Fruit fly (Drosophila melanogaster) whole organism, embryonic: ENCODE results near the gene RpL4.
A peak's percentile ranks its signal among the peaks of the same experiment; 100 is the strongest.

Experiments
- CG10543 ChIP-seq: fragments of 200-800 bp; sonication (Bioruptor generic); optimal IDR thresholded peaks from 3 replicates; lab custom pipeline; 2017; ENCODE audit warnings: missing biosample characterization, mild to moderate bottlenecking, missing genetic modification characterization, moderate library complexity
- CG11093 ChIP-seq: fragments of 200-800 bp; sonication (Bioruptor generic); IDR thresholded peaks from 3 replicates; pipeline ENCODE4 v1.3.6; 2022; ENCODE audit warnings: missing biosample characterization, missing genetic modification characterization
- CG11695 ChIP-seq: fragments of 200-800 bp; sonication (Bioruptor generic); IDR thresholded peaks from 3 replicates; pipeline ENCODE4 v1.3.6; 2022; ENCODE audit warnings: missing biosample characterization, missing genetic modification characterization
- CG12071 ChIP-seq: fragments of 200-800 bp; sonication (Bioruptor generic); optimal IDR thresholded peaks from 3 replicates; lab custom pipeline; 2018; ENCODE audit warnings: missing biosample characterization, mild to moderate bottlenecking, missing genetic modification characterization
- CG12236 ChIP-seq: fragments of 200-800 bp; sonication (Bioruptor generic); optimal IDR thresholded peaks from 2 replicates; lab custom pipeline; 2016; ENCODE audit warnings: missing biosample characterization, missing genetic modification characterization
- CG15696 ChIP-seq: fragments of 200-800 bp; sonication (Bioruptor generic); optimal IDR thresholded peaks from 2 replicates; lab custom pipeline; 2019; ENCODE audit warnings: missing biosample characterization, mild to moderate bottlenecking, missing genetic modification characterization, moderate library complexity
- CG16863 ChIP-seq: fragments of 200-800 bp; sonication (Bioruptor generic); optimal IDR thresholded peaks from 3 replicates; lab custom pipeline; 2016; ENCODE audit warnings: missing biosample characterization, missing genetic modification characterization
- CG17328 ChIP-seq: fragments of 200-800 bp; sonication (Bioruptor generic); IDR thresholded peaks from 2 replicates; pipeline ENCODE4 v1.3.6; 2022; ENCODE audit warnings: missing biosample characterization, missing genetic modification characterization
- CG32772 ChIP-seq: fragments of 200-800 bp; sonication (Bioruptor generic); IDR thresholded peaks from 2 replicates; pipeline ENCODE4 v1.3.6; 2022; ENCODE audit warnings: missing biosample characterization, missing genetic modification characterization
- CG34224 ChIP-seq: fragments of 200-800 bp; sonication (Bioruptor generic); IDR thresholded peaks from 3 replicates; pipeline ENCODE4 v1.3.6; 2022; ENCODE audit warnings: missing biosample characterization, missing genetic modification characterization; ENCODE audit not compliant: partially characterized antibody
- CG6654 ChIP-seq: fragments of 200-800 bp; sonication (Bioruptor generic); optimal IDR thresholded peaks from 2 replicates; lab custom pipeline; 2017; ENCODE audit warnings: missing biosample characterization, mild to moderate bottlenecking, missing genetic modification characterization
- CG6765 ChIP-seq: fragments of 200-800 bp; sonication (Bioruptor generic); optimal IDR thresholded peaks from 3 replicates; lab custom pipeline; 2017; ENCODE audit warnings: missing biosample characterization, mild to moderate bottlenecking, missing genetic modification characterization
- CG7271 ChIP-seq: fragments of 200-800 bp; sonication (Bioruptor generic); optimal IDR thresholded peaks from 2 replicates; lab custom pipeline; 2018; ENCODE audit warnings: missing biosample characterization, mild to moderate bottlenecking, missing genetic modification characterization, moderate library complexity
- CG8089 ChIP-seq: fragments of 200-800 bp; sonication (Bioruptor generic); optimal IDR thresholded peaks from 3 replicates; lab custom pipeline; 2016; ENCODE audit warnings: missing biosample characterization, missing genetic modification characterization
- Dll ChIP-seq: fragments of 200-800 bp; sonication (Bioruptor generic); IDR thresholded peaks from 4 replicates; pipeline ENCODE4 v1.3.6; 2022; ENCODE audit warnings: missing biosample characterization, missing genetic modification characterization; ENCODE audit not compliant: partially characterized antibody
- E2f1 ChIP-seq: fragments of 200-800 bp; sonication (Bioruptor generic); IDR thresholded peaks from 2 replicates; pipeline ENCODE4 v1.3.6; 2022; ENCODE audit warnings: missing biosample characterization, missing genetic modification characterization
- Ets97D ChIP-seq: fragments of 200-800 bp; sonication (Bioruptor generic); optimal IDR thresholded peaks from 3 replicates; lab custom pipeline; 2016; ENCODE audit warnings: missing biosample characterization, missing genetic modification characterization
- Jarid2 ChIP-seq: fragments of 200-800 bp; sonication (Bioruptor generic); optimal IDR thresholded peaks from 3 replicates; lab custom pipeline; 2017; ENCODE audit warnings: mild to moderate bottlenecking, missing biosample characterization, missing genetic modification reagents, missing genetic modification characterization
- Nf-YB ChIP-seq: fragments of 200-800 bp; sonication (Bioruptor generic); optimal IDR thresholded peaks from 3 replicates; lab custom pipeline; 2019; ENCODE audit warnings: missing biosample characterization, mild to moderate bottlenecking, missing genetic modification characterization, moderate library complexity
- Nf-YC ChIP-seq: fragments of 200-800 bp; optimal IDR thresholded peaks from 3 replicates; lab custom pipeline; 2019; ENCODE audit warnings: missing biosample characterization, mild to moderate bottlenecking, missing genetic modification characterization, moderate library complexity
- Optix ChIP-seq: fragments of 200-800 bp; sonication (Bioruptor generic); IDR thresholded peaks from 3 replicates; pipeline ENCODE4 v1.3.6; 2022; ENCODE audit warnings: missing biosample characterization, missing genetic modification characterization
- PHDP ChIP-seq: fragments of 200-800 bp; sonication (Bioruptor generic); optimal IDR thresholded peaks from 3 replicates; lab custom pipeline; 2018; ENCODE audit warnings: missing biosample characterization, mild to moderate bottlenecking, missing genetic modification characterization, moderate library complexity
- Xrp1 ChIP-seq: fragments of 200-800 bp; sonication (Bioruptor generic); IDR thresholded peaks from 2 replicates; pipeline ENCODE4 v1.3.6; 2022; ENCODE audit warnings: missing biosample characterization, missing genetic modification characterization
- amos ChIP-seq: fragments of 200-800 bp; sonication (Bioruptor generic); IDR thresholded peaks from 2 replicates; pipeline ENCODE4 v1.3.6; 2022; ENCODE audit warnings: missing biosample characterization, missing genetic modification characterization; ENCODE audit not compliant: partially characterized antibody
- ci ChIP-seq: fragments of 200-800 bp; sonication (Bioruptor generic); IDR thresholded peaks from 3 replicates; pipeline ENCODE4 v1.3.6; 2022; ENCODE audit warnings: missing biosample characterization, missing genetic modification characterization
- dmrt99B ChIP-seq: fragments of 200-800 bp; sonication (Bioruptor generic); optimal IDR thresholded peaks from 2 replicates; lab custom pipeline; 2018; ENCODE audit warnings: missing biosample characterization, mild to moderate bottlenecking, missing genetic modification characterization, moderate library complexity
- dysf ChIP-seq: fragments of 200-800 bp; sonication (Bioruptor generic); IDR thresholded peaks from 3 replicates; pipeline ENCODE4 v1.3.6; 2022; ENCODE audit warnings: missing biosample characterization, missing genetic modification characterization
- ewg ChIP-seq: fragments of 200-800 bp; sonication (Bioruptor generic); optimal IDR thresholded peaks from 3 replicates; lab custom pipeline; 2017; ENCODE audit warnings: mild to moderate bottlenecking, missing biosample characterization, missing genetic modification reagents, missing genetic modification characterization
- exex ChIP-seq: fragments of 200-800 bp; sonication (Bioruptor generic); optimal IDR thresholded peaks from 4 replicates; lab custom pipeline; 2018; ENCODE audit warnings: missing biosample characterization, mild to moderate bottlenecking, missing genetic modification characterization, moderate library complexity
- insv ChIP-seq, 2 experiments: fragments of 200-800 bp; sonication (Bioruptor generic); optimal IDR thresholded peaks; 3 replicates each; lab custom pipeline; 2016 to 2018; ENCODE audit warnings: missing biosample characterization in 2 of 2, missing genetic modification characterization in 2 of 2
- mirr ChIP-seq: fragments of 200-800 bp; sonication (Bioruptor generic); optimal IDR thresholded peaks from 3 replicates; lab custom pipeline; 2018; ENCODE audit warnings: missing biosample characterization, mild to moderate bottlenecking, missing genetic modification characterization
- nmo ChIP-seq: fragments of 200-800 bp; sonication (Bioruptor generic); optimal IDR thresholded peaks from 2 replicates; lab custom pipeline; 2018; ENCODE audit warnings: missing biosample characterization, mild to moderate bottlenecking, missing genetic modification characterization, moderate library complexity
- oc ChIP-seq: fragments of 200-800 bp; sonication (Bioruptor generic); optimal IDR thresholded peaks from 2 replicates; lab custom pipeline; 2018; ENCODE audit warnings: missing biosample characterization, mild to moderate bottlenecking, missing genetic modification characterization, moderate library complexity
- otp ChIP-seq: fragments of 200-800 bp; sonication (Bioruptor generic); IDR thresholded peaks from 3 replicates; pipeline ENCODE4, ENCODE4 v1.3.6; 2022; ENCODE audit warnings: missing biosample characterization, missing genetic modification characterization
- sens ChIP-seq: fragments of 200-800 bp; sonication (Bioruptor generic); peaks from one replicate; lab custom pipeline; 2016; ENCODE audit warnings: missing biosample characterization, missing genetic modification characterization
- sens-2 ChIP-seq: fragments of 200-800 bp; sonication (Bioruptor generic); IDR thresholded peaks from 2 replicates; pipeline ENCODE4 v1.3.6; 2022; ENCODE audit warnings: missing biosample characterization, missing genetic modification characterization
- sisA ChIP-seq: fragments of 200-800 bp; sonication (Bioruptor generic); IDR thresholded peaks from 2 replicates; pipeline ENCODE4 v1.3.6; 2022; ENCODE audit warnings: missing biosample characterization, missing genetic modification characterization
- stwl ChIP-seq: fragments of 200-800 bp; sonication (Bioruptor generic); optimal IDR thresholded peaks from 3 replicates; lab custom pipeline; 2018; ENCODE audit warnings: missing biosample characterization, mild to moderate bottlenecking, missing genetic modification characterization, moderate library complexity

Gene RpL4

dm6 chr3R:27905695-27906094 is 16.9 kb upstream of the RpL4 start, which contains the start of gene CG34353 (continued):
- TF ChIP-seq Nf-YB (GFP tag; lab: Kevin White, UChicago) (peak; percentile 63), Ets97D (peak; percentile 5), CG6765 (GFP tag; lab: Kevin White, UChicago) (no peak), sens (peak; percentile 83), PHDP (tag; lab: Kevin White, UChicago) (peak; percentile 20), CG8089 (GFP tag; lab: Kevin White, UChicago) (peak; percentile 0), Jarid2 (GFP tag; lab: Kevin White, UChicago) (peak; percentile 70), CG34224 (GFP tag; lab: Robert Waterston, UW) (peak; percentile 30; the same call in 1 of the 3 replicates), otp (peak; percentile 17; the same call in 1 of the 3 replicates), CG17328 (GFP tag; lab: Robert Waterston, UW) (0 out of 2 replicates have a peak, but pooled peaks have one; percentile 27), CG10543 (GFP tag; lab: Kevin White, UChicago) (no peak), mirr (GFP tag; lab: Kevin White, UChicago) (no peak), sens-2 (GFP tag; lab: Robert Waterston, UW) (no peak), amos (GFP tag; lab: Robert Waterston, UW) (peak; percentile 28; the same call in 1 of the 2 replicates), dysf (GFP tag; lab: Robert Waterston, UW) (0 out of 3 replicates have a peak, but pooled peaks have one; percentile 19), ewg (peak; percentile 48), ci (GFP tag; lab: Robert Waterston, UW) (peak; percentile 69; the same call in 2 of the 3 replicates), CG16863 (GFP tag; lab: Kevin White, UChicago) (no peak), Nf-YC (tag; lab: Kevin White, UChicago) (peak; percentile 73), CG6654 (GFP tag; lab: Kevin White, UChicago) (no peak), nmo (GFP tag; lab: Kevin White, UChicago) (no peak), CG32772 (GFP tag; lab: Robert Waterston, UW) (no peak), CG12071 (GFP tag; lab: Kevin White, UChicago) (no peak), exex (tag; lab: Kevin White, UChicago) (no peak)

dm6 chr3R:27912147-27912546 is 10.5 kb upstream of the RpL4 start, which contains the start of gene mil:
mil (plus strand) TSS chr3R:27912447.
- TF ChIP-seq dmrt99B (tag; lab: Kevin White, UChicago) (no peak), Optix (GFP tag; lab: Robert Waterston, UW) (no peak), CG11695 (no peak), E2f1 (GFP tag; lab: Robert Waterston, UW) (no peak), CG7271 (tag; lab: Kevin White, UChicago) (no peak), Dll (no peak), Xrp1 (GFP tag; lab: Robert Waterston, UW) (no peak), insv (GFP tag; optimal IDR thresholded peaks at IDR 0.05; lab: Kevin White, UChicago) (no peak), oc (tag; lab: Kevin White, UChicago) (no peak), sisA (GFP tag; lab: Robert Waterston, UW) (no peak), CG11093 (GFP tag; lab: Robert Waterston, UW) (no peak), Ets97D (no peak), stwl (tag; lab: Kevin White, UChicago) (no peak), CG12236 (GFP tag; lab: Kevin White, UChicago) (no peak), CG15696 (no peak), CG17328 (GFP tag; lab: Robert Waterston, UW) (no peak)
